Fruit fly (Drosophila melanogaster) whole organism, wandering third instar larva: ENCODE measurements around the gene CG31999.

Experiments used
- CG9705 ChIP-seq: fragments of 200-800 bp; sonication (Bioruptor generic); optimal IDR thresholded peaks from 2 replicates; lab custom pipeline; 2018; ENCODE audit warnings: missing biosample characterization, mild to moderate bottlenecking, missing genetic modification characterization
- CrebA ChIP-seq: fragments of 200-800 bp; sonication (Bioruptor generic); optimal IDR thresholded peaks from 2 replicates; lab custom pipeline; 2016; ENCODE audit warnings: missing biosample characterization, mild to moderate bottlenecking, missing genetic modification characterization, borderline replicate concordance
- Dfd ChIP-seq: fragments of >200 bp; optimal IDR thresholded peaks from 2 replicates; lab custom pipeline; 2017; ENCODE audit warnings: missing biosample characterization, missing genetic modification characterization
- Dif ChIP-seq: fragments of 200-275, 200-300 bp; sonication (Bioruptor generic); optimal IDR thresholded peaks from 2 replicates; lab custom pipeline; 2018; ENCODE audit warnings: missing biosample characterization, missing genetic modification characterization; ENCODE audit not compliant: partially characterized antibody
- HLH106 ChIP-seq: fragments of 200-800 bp; optimal IDR thresholded peaks from 3 replicates; lab custom pipeline; 2019; ENCODE audit warnings: missing biosample characterization, mild to moderate bottlenecking, missing genetic modification characterization, moderate library complexity
- Hnf4 ChIP-seq: fragments of 200-800 bp; sonication (Bioruptor generic); optimal IDR thresholded peaks from 2 replicates; lab custom pipeline; 2016; ENCODE audit warnings: missing biosample characterization, mild to moderate bottlenecking, missing genetic modification characterization
- Jra ChIP-seq: sonication (Bioruptor generic); optimal IDR thresholded peaks from 2 replicates; lab custom pipeline; 2016; ENCODE audit warnings: missing biosample characterization, missing genetic modification characterization
- Mio ChIP-seq: sonication (Bioruptor generic); optimal IDR thresholded peaks from 2 replicates; lab custom pipeline; 2016; ENCODE audit warnings: missing biosample characterization, missing genetic modification characterization
- Myc ChIP-seq: fragments of >200 bp; optimal IDR thresholded peaks from 2 replicates; lab custom pipeline; 2017
- N ChIP-seq: fragments of >200 bp; optimal IDR thresholded peaks from 2 replicates; lab custom pipeline; 2018; ENCODE audit warnings: missing biosample characterization, missing external identifiers, missing genetic modification characterization
- OdsH ChIP-seq: fragments of 200-800 bp; sonication (Bioruptor generic); optimal IDR thresholded peaks from 2 replicates; lab custom pipeline; 2016; ENCODE audit warnings: missing biosample characterization, mild to moderate bottlenecking, missing genetic modification characterization
- Sp1 ChIP-seq: fragments of 200-800 bp; sonication (Bioruptor generic); optimal IDR thresholded peaks from 3 replicates; lab custom pipeline; 2019; ENCODE audit warnings: missing biosample characterization, mild to moderate bottlenecking, missing genetic modification characterization, moderate library complexity
- br ChIP-seq: fragments of 200-800 bp; sonication (Bioruptor generic); optimal IDR thresholded peaks from 2 replicates; lab custom pipeline; 2016; ENCODE audit warnings: missing biosample characterization, missing genetic modification characterization
- brk ChIP-seq: fragments of 200-800 bp; sonication (Bioruptor generic); optimal IDR thresholded peaks from 2 replicates; lab custom pipeline; 2016; ENCODE audit warnings: missing biosample characterization, mild to moderate bottlenecking, missing genetic modification characterization
- dl ChIP-seq, 2 experiments: fragments of 175-275, 200-275 bp in 1 of 2; fragments of 200-275 bp in 1 of 2; sonication (Bioruptor generic); optimal IDR thresholded peaks; lab custom pipeline; 2018; ENCODE audit warnings: mild to moderate bottlenecking in 2 of 2, missing biosample characterization in 2 of 2, missing genetic modification characterization in 2 of 2, moderate library complexity in 2 of 2; ENCODE audit not compliant: partially characterized antibody in 2 of 2, insufficient read depth in 1 of 2
- dsf ChIP-seq: sonication (Bioruptor generic); optimal IDR thresholded peaks from 2 replicates; lab custom pipeline; 2016; ENCODE audit warnings: missing biosample characterization, missing genetic modification characterization, borderline replicate concordance
- ey ChIP-seq: fragments of 200-800 bp; sonication (Bioruptor generic); optimal IDR thresholded peaks from 2 replicates; lab custom pipeline; 2016; ENCODE audit warnings: missing biosample characterization, missing genetic modification characterization
- foxo ChIP-seq, 2 experiments: fragments of 200-800 bp; sonication (Bioruptor generic); optimal IDR thresholded peaks; 2 replicates in 1 of 2; 3 replicates in 1 of 2; lab custom pipeline; 2016 to 2017; ENCODE audit warnings: missing biosample characterization in 2 of 2, missing genetic modification characterization in 2 of 2
- fru ChIP-seq: fragments of 200-800 bp; sonication (Bioruptor generic); optimal IDR thresholded peaks from 3 replicates; lab custom pipeline; 2016; ENCODE audit warnings: missing biosample characterization, mild to moderate bottlenecking, missing genetic modification characterization
- h ChIP-seq: fragments of 200-800 bp; sonication (Bioruptor generic); optimal IDR thresholded peaks from 3 replicates; lab custom pipeline; 2016; ENCODE audit warnings: missing biosample characterization, mild to moderate bottlenecking, missing genetic modification characterization
- jim ChIP-seq: fragments of 175-275, 200-325 bp; sonication (Bioruptor generic); optimal IDR thresholded peaks from 2 replicates; lab custom pipeline; 2016; ENCODE audit warnings: missing biosample characterization, mild to moderate bottlenecking, missing genetic modification characterization
- lola ChIP-seq: fragments of >200 bp; optimal IDR thresholded peaks from 2 replicates; lab custom pipeline; 2017; ENCODE audit warnings: missing biosample characterization, missing genetic modification characterization
- pan ChIP-seq: fragments of >200 bp; optimal IDR thresholded peaks from 2 replicates; lab custom pipeline; 2017
- psq ChIP-seq: fragments of 200-800 bp; sonication (Bioruptor generic); optimal IDR thresholded peaks from 3 replicates; lab custom pipeline; 2017; ENCODE audit warnings: missing biosample characterization, mild to moderate bottlenecking, missing genetic modification characterization, moderate library complexity
- rgr ChIP-seq: fragments of 200-800 bp; sonication (Bioruptor generic); optimal IDR thresholded peaks from 3 replicates; lab custom pipeline; 2016; ENCODE audit warnings: missing biosample characterization, mild to moderate bottlenecking, missing genetic modification characterization
- sage ChIP-seq: fragments of 200-800 bp; sonication (Bioruptor generic); optimal IDR thresholded peaks from 2 replicates; lab custom pipeline; 2016; ENCODE audit warnings: missing biosample characterization, mild to moderate bottlenecking, missing genetic modification characterization
- sv ChIP-seq: fragments of 200-800 bp; sonication (Bioruptor generic); optimal IDR thresholded peaks from 3 replicates; lab custom pipeline; 2016; ENCODE audit warnings: missing biosample characterization, missing genetic modification characterization
- tai ChIP-seq: sonication (Bioruptor generic); optimal IDR thresholded peaks from 2 replicates; lab custom pipeline; 2016; ENCODE audit warnings: missing biosample characterization, missing genetic modification characterization
- usp ChIP-seq: fragments of >200 bp; optimal IDR thresholded peaks from 2 replicates; lab custom pipeline; 2017; ENCODE audit warnings: missing biosample characterization, missing genetic modification characterization

The CG31999 gene

DNA sequence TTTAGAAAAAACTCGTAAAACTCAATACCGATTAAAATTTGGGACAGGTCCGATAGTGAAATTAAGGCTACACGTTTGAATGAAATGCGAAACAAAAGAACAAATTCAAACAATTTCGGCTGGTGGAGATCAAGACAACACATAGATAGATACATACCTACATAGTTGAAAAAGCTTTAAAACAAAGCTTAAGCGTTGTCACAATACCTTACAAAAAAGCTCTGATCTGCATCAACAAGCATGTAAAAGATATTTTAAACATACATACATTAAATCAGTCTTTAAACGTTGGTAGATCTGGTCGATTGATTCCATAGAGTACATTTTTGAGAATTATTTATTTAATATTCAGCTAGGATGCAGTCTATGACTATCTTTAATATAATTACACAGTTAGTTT, at the start of gene CG31999, which contains the start of gene yellow-h:
TSS of gene CG31999 (minus strand) at position 101 of the 400 bp plus-strand sequence.
TSS of gene yellow-h (plus strand) at position 275 of the 400 bp plus-strand sequence.
- TF ChIP-seq sage (GFP tag; lab: Kevin White, UChicago) (no peak), pan (lab: Kevin White, UChicago) (peak; percentile 23), Myc (lab: Kevin White, UChicago) (no peak), Jra (GFP tag; lab: Kevin White, UChicago) (no peak)

DNA sequence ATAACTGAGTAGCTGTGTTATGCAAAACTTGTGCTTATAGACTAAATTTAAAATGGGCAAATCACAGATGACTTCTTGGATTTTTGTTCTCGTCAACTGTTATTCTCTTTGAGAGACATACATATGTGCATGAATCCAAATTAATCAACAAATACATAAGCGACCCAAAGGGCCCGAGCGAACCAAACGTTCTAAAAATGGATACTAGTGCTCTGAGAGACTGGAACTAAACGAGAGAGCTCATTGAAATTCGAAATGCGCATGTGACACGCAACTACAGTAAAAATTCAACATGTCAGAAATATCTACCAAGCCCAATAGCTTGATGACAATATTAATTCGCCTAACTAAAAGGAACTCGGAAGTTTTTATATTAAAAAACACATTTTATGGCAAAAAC, 48.8 kb upstream of the CG31999 start, which contains the start of gene NfI:
TSS of gene NfI (minus strand) at position 45 of the 400 bp plus-strand sequence.
- TF ChIP-seq ey (GFP tag; lab: Kevin White, UChicago) = no peak
- TF ChIP-seq sv = no peak
- no peak for TF ChIP-seq jim (GFP tag; lab: Kevin White, UChicago)
- no peak for TF ChIP-seq brk (GFP tag; lab: Kevin White, UChicago)
- no peak for TF ChIP-seq HLH106
- TF ChIP-seq h (GFP tag; lab: Kevin White, UChicago) = no peak
- no peak for TF ChIP-seq Dfd
- TF ChIP-seq foxo (GFP tag; optimal IDR thresholded peaks at IDR 0.05; lab: Kevin White, UChicago) = no peak
- no peak for TF ChIP-seq sage (GFP tag; lab: Kevin White, UChicago)
- TF ChIP-seq rgr (GFP tag; lab: Kevin White, UChicago) = no peak

- TF ChIP-seq lola (GFP tag; lab: Kevin White, UChicago) = no peak
- no peak for TF ChIP-seq Myc (lab: Kevin White, UChicago)
- TF ChIP-seq brk (GFP tag; lab: Kevin White, UChicago) = no peak
- no peak for TF ChIP-seq HLH106
- no peak for TF ChIP-seq N (GFP tag; lab: Kevin White, UChicago)
- TF ChIP-seq Hnf4 = no peak
Observed at dm6 chr4:274704-275103, 47.2 kb upstream of the CG31999 start.

DNA sequence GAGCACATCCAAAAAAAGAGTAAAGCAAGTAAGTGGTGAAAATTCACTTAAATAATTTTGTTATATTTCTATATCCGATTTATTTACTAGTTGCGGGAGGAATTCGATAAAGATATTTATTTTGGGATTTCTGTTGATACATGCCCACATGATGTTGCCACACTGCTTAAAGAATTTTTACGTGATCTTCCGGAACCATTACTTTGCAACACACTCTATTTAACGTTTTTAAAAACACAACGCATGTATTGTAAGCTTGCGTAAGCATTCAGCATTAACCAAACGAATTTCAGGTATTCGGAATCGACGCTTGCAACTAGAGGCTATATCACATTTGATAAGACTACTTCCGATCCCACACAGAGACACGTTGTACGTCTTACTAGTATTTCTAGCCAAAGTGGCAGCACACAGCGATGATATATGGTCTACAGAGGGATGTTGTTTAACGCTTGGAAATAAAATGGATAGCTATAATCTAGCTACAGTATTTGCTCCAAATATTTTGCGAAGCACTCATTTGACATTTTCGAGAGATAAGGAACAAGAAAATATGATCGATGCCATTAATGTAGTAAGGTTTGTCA, 34.0 kb upstream of the CG31999 start:
- TF ChIP-seq Sp1 (GFP tag; lab: Kevin White, UChicago) = no peak
- TF ChIP-seq OdsH (GFP tag; lab: Kevin White, UChicago) = no peak
- TF ChIP-seq tai = no peak
- no peak for TF ChIP-seq CG9705
- TF ChIP-seq sv = no peak

DNA sequence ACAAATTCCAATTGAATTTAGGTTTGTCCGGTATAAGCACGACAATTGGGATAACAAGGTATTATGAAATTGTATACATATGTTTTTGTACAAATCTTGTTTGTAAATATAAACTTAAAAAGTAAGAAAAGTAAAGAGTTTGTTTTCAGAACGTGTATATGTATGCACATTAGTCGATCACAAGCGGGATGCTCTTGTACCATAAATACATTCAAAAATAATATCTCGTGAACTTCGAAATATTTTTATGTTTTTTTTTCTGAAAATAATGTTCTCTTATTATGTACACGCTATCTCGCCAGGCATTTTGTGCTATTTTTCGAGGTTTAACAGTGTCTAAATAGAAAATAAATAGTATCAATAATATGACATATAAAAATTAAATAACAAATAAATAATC, 27.1 kb upstream of the CG31999 start, which contains the start of gene RhoGAP102A:
TSS of gene RhoGAP102A (plus strand) at position 301 of the 400 bp plus-strand sequence.
- TF ChIP-seq dl (GFP tag; optimal IDR thresholded peaks at IDR 0.05; lab: Kevin White, UChicago; ENCODE audit: insufficient read depth in 1 of 2, partially characterized antibody in 2 of 2) (no peak), Sp1 (GFP tag; lab: Kevin White, UChicago) (no peak), sv (no peak), Jra (GFP tag; lab: Kevin White, UChicago) (no peak), dsf (GFP tag; lab: Kevin White, UChicago) (no peak), h (GFP tag; lab: Kevin White, UChicago) (no peak), ey (GFP tag; lab: Kevin White, UChicago) (no peak), OdsH (GFP tag; lab: Kevin White, UChicago) (no peak), CrebA (GFP tag; lab: Kevin White, UChicago) (no peak), pan (lab: Kevin White, UChicago) (no peak), fru (GFP tag; lab: Kevin White, UChicago) (no peak), lola (GFP tag; lab: Kevin White, UChicago) (no peak), br (GFP tag; lab: Kevin White, UChicago) (no peak), CG9705 (no peak), Dfd (no peak), Myc (lab: Kevin White, UChicago) (no peak), rgr (GFP tag; lab: Kevin White, UChicago) (no peak), N (GFP tag; lab: Kevin White, UChicago) (no peak), usp (GFP tag; lab: Kevin White, UChicago) (no peak), psq (GFP tag; lab: Kevin White, UChicago) (no peak)

- TF ChIP-seq fru (GFP tag; lab: Kevin White, UChicago) (no peak), Dif (GFP tag; lab: Kevin White, UChicago) (no peak), Mio (no peak), foxo (GFP tag; optimal IDR thresholded peaks at IDR 0.05; lab: Kevin White, UChicago) (no peak), CG9705 (no peak)
Observed at dm6 chr4:253176-253575, 25.6 kb upstream of the CG31999 start, which contains the start of gene dpr7. Gene dpr7 (minus strand): TSS chr4:253329.
